Worm (Caenorhabditis elegans) whole organism, L1 larva: Measurements from ENCODE around the gene lis-1.

Experiments
- C04F5.9 ChIP-seq: sonication (generic microtip); optimal IDR thresholded peaks from 2 replicates; lab custom pipeline; 2016; ENCODE audit warnings: missing genetic modification characterization, missing compliant biosample characterization
- C16A3.4 ChIP-seq: fragments of 150-350 bp; optimal IDR thresholded peaks from 2 replicates; lab custom pipeline; 2014; ENCODE audit warnings: missing biosample characterization, missing genetic modification characterization
- C34B4.2 ChIP-seq: sonication (generic microtip); optimal IDR thresholded peaks from 2 replicates; lab custom pipeline; 2017; ENCODE audit warnings: mild to moderate bottlenecking, missing genetic modification characterization, missing compliant biosample characterization
- ama-1 ChIP-seq: fragments of 150-350 bp; optimal IDR thresholded peaks from 2 replicates; lab custom pipeline; 2014
- ceh-82 ChIP-seq, 3 experiments: fragments of 150-350 bp in 1 of 3; sonication (generic microtip) in 2 of 3; optimal IDR thresholded peaks; 2 replicates each; lab custom pipeline; 2014 to 2017; ENCODE audit warnings: missing biosample characterization in 3 of 3, missing genetic modification characterization in 3 of 3
- ceh-90 ChIP-seq: sonication (generic microtip); optimal IDR thresholded peaks from 2 replicates; lab custom pipeline; 2016; ENCODE audit warnings: missing genetic modification characterization, missing compliant biosample characterization
- ces-1 ChIP-seq: fragments of 150-350 bp; optimal IDR thresholded peaks from 2 replicates; lab custom pipeline; 2014; ENCODE audit warnings: missing biosample characterization, missing genetic modification reagents, missing genetic modification characterization
- efl-1 ChIP-seq, 4 experiments: fragments of 150-350 bp; optimal IDR thresholded peaks in 3 of 4; peaks in 1 of 4; 1 replicate in 1 of 4; 2 replicates in 3 of 4; lab custom pipeline; 2014; ENCODE audit warnings: missing biosample characterization in 2 of 4, missing genetic modification characterization in 2 of 4, missing genetic modification reagents in 2 of 4
- efl-3 ChIP-seq: fragments of 200-800 bp; sonication (Bioruptor generic); optimal IDR thresholded peaks from 2 replicates; lab custom pipeline; 2018; ENCODE audit warnings: mild to moderate bottlenecking, missing genetic modification characterization, missing compliant biosample characterization
- egl-13 ChIP-seq: sonication (generic microtip); optimal IDR thresholded peaks from 2 replicates; lab custom pipeline; 2016; ENCODE audit warnings: missing genotype, missing genetic modification reagents, missing genetic modification characterization, missing compliant biosample characterization
- elt-2 ChIP-seq: sonication (generic microtip); optimal IDR thresholded peaks from 2 replicates; lab custom pipeline; 2016; ENCODE audit warnings: missing genetic modification characterization, mild to moderate bottlenecking, inconsistent platforms, missing compliant biosample characterization, missing genetic modification reagents
- ets-5 ChIP-seq: fragments of 200-800 bp; sonication (Bioruptor generic); IDR thresholded peaks from 2 replicates; pipeline ENCODE4 v1.3.6; 2022; ENCODE audit warnings: missing genetic modification characterization, missing compliant biosample characterization
- fkh-10 ChIP-seq: sonication (generic microtip); optimal IDR thresholded peaks from 2 replicates; lab custom pipeline; 2017; ENCODE audit warnings: missing biosample characterization, missing genetic modification reagents, missing genetic modification characterization
- fkh-4 ChIP-seq: sonication (generic microtip); optimal IDR thresholded peaks from 2 replicates; lab custom pipeline; 2016; ENCODE audit warnings: missing compliant biosample characterization, missing genetic modification characterization, borderline replicate concordance
- fkh-8 ChIP-seq: sonication (generic microtip); optimal IDR thresholded peaks from 2 replicates; lab custom pipeline; 2016; ENCODE audit warnings: mild to moderate bottlenecking, missing genetic modification characterization, missing compliant biosample characterization
- fos-1 ChIP-seq: fragments of 150-350 bp; optimal IDR thresholded peaks from 2 replicates; lab custom pipeline; 2014; ENCODE audit warnings: missing biosample characterization, missing genetic modification characterization
- hlh-17 ChIP-seq: fragments of 200-800 bp; sonication (Bioruptor generic); optimal IDR thresholded peaks from 2 replicates; lab custom pipeline; 2018; ENCODE audit warnings: missing genetic modification characterization, mild to moderate bottlenecking, missing compliant biosample characterization, moderate library complexity, borderline replicate concordance
- hpl-2 ChIP-seq: fragments of 150-350 bp; optimal IDR thresholded peaks from 2 replicates; lab custom pipeline; 2014; ENCODE audit warnings: missing biosample characterization, missing genetic modification reagents, missing genetic modification characterization
- lin-39 ChIP-seq: fragments of 150-350 bp; optimal IDR thresholded peaks from 2 replicates; lab custom pipeline; 2014; ENCODE audit warnings: missing biosample characterization, missing genetic modification reagents, missing genetic modification characterization
- lsy-2 ChIP-seq, 2 experiments: fragments of 150-350 bp; optimal IDR thresholded peaks; 2 replicates each; lab custom pipeline; 2014; ENCODE audit warnings: missing biosample characterization in 2 of 2, missing genetic modification characterization in 2 of 2
- mab-9 ChIP-seq: fragments of 200-800 bp; sonication (Bioruptor generic); IDR thresholded peaks from 2 replicates; pipeline ENCODE4 v1.3.6; 2022; ENCODE audit warnings: missing genetic modification reagents, missing genetic modification characterization, missing compliant biosample characterization
- mdl-1 ChIP-seq, 2 experiments: fragments of 150-350 bp; optimal IDR thresholded peaks; 2 replicates each; lab custom pipeline; 2014 to 2017; ENCODE audit warnings: missing biosample characterization in 2 of 2, missing genetic modification characterization in 2 of 2, inconsistent platforms in 1 of 2
- nhr-12 ChIP-seq: sonication (generic microtip); optimal IDR thresholded peaks from 2 replicates; lab custom pipeline; 2017; ENCODE audit warnings: missing biosample characterization, missing genetic modification characterization
- nhr-20 ChIP-seq: sonication (generic microtip); optimal IDR thresholded peaks from 2 replicates; lab custom pipeline; 2016; ENCODE audit warnings: mild to moderate bottlenecking, missing genetic modification characterization, missing compliant biosample characterization
- nhr-237 ChIP-seq: fragments of 150-350 bp; optimal IDR thresholded peaks from 2 replicates; lab custom pipeline; 2014; ENCODE audit warnings: missing biosample characterization, missing genetic modification characterization
- nhr-28 ChIP-seq: fragments of 150-350 bp; optimal IDR thresholded peaks from 2 replicates; lab custom pipeline; 2014; ENCODE audit warnings: missing biosample characterization, missing genetic modification characterization
- nhr-47 ChIP-seq: sonication (generic microtip); optimal IDR thresholded peaks from 2 replicates; lab custom pipeline; 2016; ENCODE audit warnings: mild to moderate bottlenecking, missing genetic modification characterization, moderate library complexity, missing compliant biosample characterization
- nhr-71 ChIP-seq: sonication (generic microtip); optimal IDR thresholded peaks from 2 replicates; lab custom pipeline; 2016; ENCODE audit warnings: mild to moderate bottlenecking, missing genetic modification characterization, moderate library complexity, missing compliant biosample characterization
- nhr-76 ChIP-seq: sonication (generic microtip); optimal IDR thresholded peaks from 2 replicates; lab custom pipeline; 2017; ENCODE audit warnings: missing biosample characterization, missing genetic modification characterization
- nhr-84 ChIP-seq: sonication (generic microtip); optimal IDR thresholded peaks from 2 replicates; lab custom pipeline; 2017; ENCODE audit warnings: missing biosample characterization, missing genetic modification characterization
- nhr-85 ChIP-seq: sonication (generic microtip); peaks from one replicate; lab custom pipeline; 2016; ENCODE audit warnings: missing genetic modification characterization, inconsistent platforms, missing compliant biosample characterization
- nhr-90 ChIP-seq: sonication (generic microtip); optimal IDR thresholded peaks from 2 replicates; lab custom pipeline; 2016; ENCODE audit warnings: mild to moderate bottlenecking, missing genetic modification characterization, missing compliant biosample characterization; ENCODE audit not compliant: poor library complexity
- pag-3 ChIP-seq: sonication (generic microtip); optimal IDR thresholded peaks from 2 replicates; lab custom pipeline; 2017; ENCODE audit warnings: missing genetic modification characterization, mild to moderate bottlenecking, missing compliant biosample characterization, antibody characterized with exemption, borderline replicate concordance; ENCODE audit not compliant: insufficient read depth
- pax-3 ChIP-seq: fragments of 200-800 bp; sonication (Bioruptor generic); optimal IDR thresholded peaks from 2 replicates; lab custom pipeline; 2018; ENCODE audit warnings: mild to moderate bottlenecking, missing genetic modification characterization, moderate library complexity, missing compliant biosample characterization
- pqm-1 ChIP-seq: sonication (generic microtip); optimal IDR thresholded peaks from 3 replicates; lab custom pipeline; 2017; ENCODE audit warnings: missing biosample characterization, missing genetic modification characterization
- rnt-1 ChIP-seq: sonication (generic microtip); optimal IDR thresholded peaks from 2 replicates; lab custom pipeline; 2016; ENCODE audit warnings: mild to moderate bottlenecking, missing genetic modification characterization, moderate library complexity, missing compliant biosample characterization
- skn-1 ChIP-seq: fragments of 150-350 bp; optimal IDR thresholded peaks from 2 replicates; lab custom pipeline; 2014; ENCODE audit warnings: missing biosample characterization, missing genetic modification characterization
- snpc-4 ChIP-seq: fragments of 150-350 bp; optimal IDR thresholded peaks from 2 replicates; lab custom pipeline; 2014; ENCODE audit warnings: missing biosample characterization, missing genetic modification characterization
- snu-23 ChIP-seq: sonication (generic microtip); optimal IDR thresholded peaks from 2 replicates; lab custom pipeline; 2016; ENCODE audit warnings: missing genetic modification characterization, missing compliant biosample characterization
- sptf-1 ChIP-seq: fragments of 150-350 bp; optimal IDR thresholded peaks from 2 replicates; lab custom pipeline; 2014; ENCODE audit warnings: missing biosample characterization, missing genetic modification characterization
- tbx-2 ChIP-seq: sonication (generic microtip); optimal IDR thresholded peaks from 2 replicates; lab custom pipeline; 2016; ENCODE audit warnings: missing genetic modification characterization, missing compliant biosample characterization
- unc-30 ChIP-seq: sonication (generic microtip); optimal IDR thresholded peaks from 2 replicates; lab custom pipeline; 2017; ENCODE audit warnings: missing biosample characterization, missing genetic modification characterization
- unc-98 ChIP-seq: fragments of 200-800 bp; sonication (Bioruptor generic); IDR thresholded peaks from 2 replicates; pipeline ENCODE4 v1.3.6; 2022; ENCODE audit warnings: missing genetic modification characterization, missing compliant biosample characterization
- zag-1 ChIP-seq: fragments of 150-350 bp; optimal IDR thresholded peaks from 2 replicates; lab custom pipeline; 2014; ENCODE audit warnings: missing biosample characterization, missing genetic modification characterization
- zip-4 ChIP-seq: fragments of 200-800 bp; sonication (Bioruptor generic); optimal IDR thresholded peaks from 2 replicates; lab custom pipeline; 2018; ENCODE audit warnings: mild to moderate bottlenecking, missing genetic modification characterization, moderate library complexity, missing compliant biosample characterization

The lis-1 gene

DNA sequence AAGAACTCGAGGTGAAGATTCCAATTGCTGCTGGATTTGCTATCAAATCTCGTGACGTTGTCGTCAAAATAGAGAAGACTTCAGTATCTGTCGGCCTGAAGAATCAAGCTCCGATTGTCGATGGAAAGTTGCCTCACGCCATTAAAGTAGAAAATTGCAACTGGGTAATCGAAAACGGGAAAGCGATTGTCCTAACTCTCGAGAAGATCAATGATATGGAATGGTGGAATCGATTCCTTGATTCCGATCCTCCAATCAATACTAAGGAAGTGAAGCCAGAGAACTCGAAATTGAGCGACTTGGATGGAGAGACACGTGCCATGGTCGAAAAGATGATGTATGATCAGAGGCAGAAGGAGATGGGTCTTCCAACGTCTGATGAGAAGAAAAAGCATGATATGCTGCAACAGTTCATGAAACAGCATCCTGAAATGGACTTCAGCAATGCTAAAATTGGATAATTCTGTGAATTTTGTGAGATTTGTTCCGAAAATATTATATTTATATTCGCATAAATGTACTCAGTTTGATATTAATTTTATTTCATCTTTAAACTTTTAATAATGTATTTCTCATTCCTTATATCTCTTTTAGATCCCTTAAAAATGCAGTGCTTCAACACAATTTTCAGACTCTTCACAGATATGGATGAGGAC is 34.3 kb downstream of the lis-1 start, which contains the start of gene dro-1:
Gene dro-1 (plus strand): TSS at position 606 of the 656 bp plus-strand sequence.
- TF ChIP-seq unc-30 (no peak), fkh-8 (tag; lab: Kevin White, UChicago) (no peak), rnt-1 (tag; lab: Kevin White, UChicago) (no peak), egl-13 (no peak), ets-5 (GFP tag; lab: Robert Waterston, UW) (no peak), skn-1 (tag; lab: Kevin White, UChicago) (no peak), efl-3 (no peak), fkh-4 (tag; lab: Kevin White, UChicago) (no peak)

- no peak for TF ChIP-seq mab-9
These were observed 35.3 kb downstream of the lis-1 start, which contains the start of gene nud-1 for ce11 chrIII:13341275-13341626. TSS of gene nud-1 (plus strand) at chrIII:13341527.

ce11 chrIII:13340504-13341274 is 35.8 kb downstream of the lis-1 start:
- no peak for TF ChIP-seq nhr-84 (tag; lab: Kevin White, UChicago)
- no peak for TF ChIP-seq nhr-76 (tag; lab: Kevin White, UChicago)
- TF ChIP-seq unc-98 (GFP tag; lab: Robert Waterston, UW) = no peak
- TF ChIP-seq mdl-1 (tag; optimal IDR thresholded peaks at IDR 0.05; lab: Kevin White, UChicago) = no peak
- no peak for TF ChIP-seq zip-4
- no peak for TF ChIP-seq fkh-8 (tag; lab: Kevin White, UChicago)
- TF ChIP-seq nhr-85 (tag; lab: Kevin White, UChicago) = no peak
- no peak for TF ChIP-seq fos-1 (tag; lab: Kevin White, UChicago)
- TF ChIP-seq ceh-82 (tag; optimal IDR thresholded peaks at IDR 0.05; lab: Kevin White, UChicago) = peak in 1 of 3 experiments; percentile 3
- TF ChIP-seq fkh-10 (GFP tag; lab: Kevin White, UChicago) = no peak
- peak; percentile 55 to 80 for TF ChIP-seq lsy-2 (tag; optimal IDR thresholded peaks at IDR 0.05; lab: Kevin White, UChicago)
- TF ChIP-seq C34B4.2 (tag; lab: Kevin White, UChicago) = no peak
- TF ChIP-seq nhr-28 (tag; lab: Kevin White, UChicago) = no peak
- TF ChIP-seq fkh-4 (tag; lab: Kevin White, UChicago) = no peak
- no peak for TF ChIP-seq zag-1
- peak; percentile 24 for TF ChIP-seq rnt-1 (tag; lab: Kevin White, UChicago)
- TF ChIP-seq elt-2 (tag; lab: Kevin White, UChicago) = no peak
- no peak for TF ChIP-seq lin-39 (tag; lab: Kevin White, UChicago)
- no peak for TF ChIP-seq hpl-2 (GFP tag; lab: Kevin White, UChicago)
- TF ChIP-seq efl-1 (optimal IDR thresholded peaks at IDR 0.05; lab: Kevin White, UChicago) = peak; percentile 18 to 70
- peak; percentile 77 to 98 for TF ChIP-seq efl-1 (GFP tag; optimal IDR thresholded peaks at IDR 0.05 in 1 of 2; lab: Kevin White, UChicago)
- no peak for TF ChIP-seq ceh-90
- TF ChIP-seq egl-13 = no peak
- TF ChIP-seq pax-3 (tag; lab: Kevin White, UChicago) = no peak
- no peak for TF ChIP-seq ces-1
- peak; percentile 44 for TF ChIP-seq snu-23 (GFP tag; lab: Kevin White, UChicago)
- TF ChIP-seq nhr-71 (tag; lab: Kevin White, UChicago) = peak; percentile 56
- no peak for TF ChIP-seq mab-9
- peak; percentile 20 for TF ChIP-seq nhr-20 (tag; lab: Kevin White, UChicago)
- no peak for TF ChIP-seq pqm-1 (tag; lab: Kevin White, UChicago)
- no peak for TF ChIP-seq tbx-2 (tag; lab: Kevin White, UChicago)
- no peak for TF ChIP-seq ama-1 (lab: Kevin White, UChicago)
- TF ChIP-seq C16A3.4 (tag; lab: Kevin White, UChicago) = no peak
- no peak for TF ChIP-seq sptf-1 (tag; lab: Kevin White, UChicago)
- TF ChIP-seq efl-3 = no peak
- TF ChIP-seq pag-3 = no peak
- no peak for TF ChIP-seq nhr-12 (tag; lab: Kevin White, UChicago)
- TF ChIP-seq nhr-90 = peak; percentile 28
- TF ChIP-seq C04F5.9 (tag; lab: Kevin White, UChicago) = no peak
- TF ChIP-seq hlh-17 (GFP tag; lab: Kevin White, UChicago) = no peak
- no peak for TF ChIP-seq unc-30
- TF ChIP-seq nhr-237 (tag; lab: Kevin White, UChicago) = no peak
- TF ChIP-seq nhr-47 (tag; lab: Kevin White, UChicago) = peak; percentile 35
- TF ChIP-seq snpc-4 (tag; lab: Kevin White, UChicago) = no peak
